Fruit fly (Drosophila melanogaster) whole organism, embryonic: ENCODE data around the gene CG12301.

ENCODE experiments used
- ATbp ChIP-seq: fragments of 200-800 bp; sonication (Bioruptor generic); optimal IDR thresholded peaks from 2 replicates; lab custom pipeline; 2017; ENCODE audit warnings: missing biosample characterization, mild to moderate bottlenecking, missing genetic modification characterization, missing genetic modification reagents
- CG4282 ChIP-seq: fragments of 200-800 bp; sonication (Bioruptor generic); optimal IDR thresholded peaks from 2 replicates; lab custom pipeline; 2016; ENCODE audit warnings: missing biosample characterization, missing genetic modification characterization
- Hey ChIP-seq: fragments of 200-800 bp; sonication (Bioruptor generic); optimal IDR thresholded peaks from 3 replicates; lab custom pipeline; 2018; ENCODE audit warnings: missing biosample characterization, mild to moderate bottlenecking, missing genetic modification characterization
- bcd ChIP-seq: fragments of 200-800 bp; sonication (Bioruptor generic); optimal IDR thresholded peaks from 2 replicates; lab custom pipeline; 2017; ENCODE audit warnings: missing biosample characterization, mild to moderate bottlenecking, missing genetic modification characterization
- sens ChIP-seq: fragments of 200-800 bp; sonication (Bioruptor generic); peaks from one replicate; lab custom pipeline; 2016; ENCODE audit warnings: missing biosample characterization, missing genetic modification characterization

DNA sequence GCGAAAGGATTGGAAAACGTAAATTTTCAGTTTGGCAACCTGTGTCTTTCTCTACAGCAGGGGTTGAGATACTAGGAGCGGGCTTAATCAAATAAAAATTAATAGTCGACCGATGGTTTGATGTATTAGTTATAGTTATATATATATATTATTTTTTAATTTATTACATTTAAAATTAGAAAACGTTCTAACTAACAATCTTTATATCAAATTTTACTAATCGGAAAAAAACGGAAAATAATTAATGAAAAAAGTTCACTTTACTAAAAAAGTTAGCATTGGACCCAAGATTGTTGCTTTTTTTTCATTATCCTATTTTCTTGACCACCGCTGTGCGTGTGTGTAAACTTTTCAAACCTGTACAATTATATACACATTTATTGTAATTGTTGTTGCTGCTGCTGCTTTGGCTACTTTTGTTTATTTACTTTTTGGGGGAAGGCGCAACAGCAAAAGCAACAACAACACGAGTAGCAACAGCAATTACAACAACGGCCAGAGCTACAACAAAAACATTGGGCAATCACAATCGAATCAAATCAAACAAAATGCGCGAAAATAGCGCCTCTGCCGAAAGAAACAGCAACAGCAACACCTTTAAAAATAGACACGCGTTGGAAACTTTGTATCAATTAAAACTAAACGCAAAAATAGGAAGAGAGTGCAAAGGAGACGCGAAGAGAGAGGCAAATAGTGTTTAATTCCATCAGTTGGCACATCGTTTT is 12.1 kb downstream of the CG12301 start:
- TF ChIP-seq sens (peak; percentile 71), Hey (tag; lab: Kevin White, UChicago) (no peak), bcd (GFP tag; lab: Kevin White, UChicago) (peak; percentile 54), CG4282 (no peak), ATbp (GFP tag; lab: Kevin White, UChicago) (peak; percentile 41)
